Fruit fly (Drosophila melanogaster) S2 (cell line): ENCODE data around the gene Hpd.

Experiments used
- CG8478 ChIP-seq: fragments of >200 bp; optimal IDR thresholded peaks from 2 replicates; lab custom pipeline; 2018
- CTCF ChIP-seq, 2 experiments: fragments of >200 bp; optimal IDR thresholded peaks; 2 replicates each; lab custom pipeline; 2018

Hpd gene

dm6 chr3L:20427449-20427848 is 12.2 kb downstream of the Hpd start, which contains the start of gene CG5274:
Gene CG5274, minus strand, starts transcription at chr3L:20427666.
- no peak for TF ChIP-seq CTCF (optimal IDR thresholded peaks at IDR 0.05; lab: Kevin White, UChicago)

dm6 chr3L:20425888-20426287 is 13.8 kb downstream of the Hpd start, which contains the start of gene CG5282:
Gene CG5282, minus strand, starts transcription at chr3L:20426071.
- TF ChIP-seq CG8478 (lab: Kevin White, UChicago) (no peak), CTCF (optimal IDR thresholded peaks at IDR 0.05; lab: Kevin White, UChicago) (no peak)

dm6 chr3L:20413304-20413703 is 26.4 kb downstream of the Hpd start, which contains the start of gene zye:
Gene zye, plus strand, starts transcription at chr3L:20413604.
- no peak for TF ChIP-seq CG8478 (lab: Kevin White, UChicago)
- TF ChIP-seq CTCF (optimal IDR thresholded peaks at IDR 0.05; lab: Kevin White, UChicago), result no peak

dm6 chr3L:20410780-20411179 is 28.9 kb downstream of the Hpd start:
- TF ChIP-seq CG8478 (lab: Kevin White, UChicago) (no peak), CTCF (optimal IDR thresholded peaks at IDR 0.05; lab: Kevin White, UChicago) (no peak)

dm6 chr3L:20410345-20410744 is 29.3 kb downstream of the Hpd start, which contains the start of gene CG13248:
Gene CG13248, minus strand, starts transcription at chr3L:20410566.
- TF ChIP-seq CG8478 (lab: Kevin White, UChicago), result no peak
- TF ChIP-seq CTCF (optimal IDR thresholded peaks at IDR 0.05; lab: Kevin White, UChicago), result no peak

- no peak for TF ChIP-seq CTCF (optimal IDR thresholded peaks at IDR 0.05; lab: Kevin White, UChicago)
- no peak for TF ChIP-seq CG8478 (lab: Kevin White, UChicago)
Observed at dm6 chr3L:20405971-20406948, 33.4 kb downstream of the Hpd start.

- no peak for TF ChIP-seq CG8478 (lab: Kevin White, UChicago)
- TF ChIP-seq CTCF (optimal IDR thresholded peaks at IDR 0.05; lab: Kevin White, UChicago), result no peak
Observed at dm6 chr3L:20405337-20405887, 34.3 kb downstream of the Hpd start.

dm6 chr3L:20404515-20404914 is 35.2 kb downstream of the Hpd start:
- no peak for TF ChIP-seq CG8478 (lab: Kevin White, UChicago)
- no peak for TF ChIP-seq CTCF (optimal IDR thresholded peaks at IDR 0.05; lab: Kevin White, UChicago)

dm6 chr3L:20403493-20404379 is 35.9 kb downstream of the Hpd start:
- no peak for TF ChIP-seq CG8478 (lab: Kevin White, UChicago)
- TF ChIP-seq CTCF (optimal IDR thresholded peaks at IDR 0.05; lab: Kevin White, UChicago), result no peak

- TF ChIP-seq CG8478 (lab: Kevin White, UChicago), result no peak
- TF ChIP-seq CTCF (optimal IDR thresholded peaks at IDR 0.05; lab: Kevin White, UChicago), result no peak
Observed at dm6 chr3L:20402665-20403492, 36.8 kb downstream of the Hpd start.

- TF ChIP-seq CG8478 (lab: Kevin White, UChicago), result no peak
- peak in 1 of 2 experiments; percentile 3 for TF ChIP-seq CTCF (optimal IDR thresholded peaks at IDR 0.05; lab: Kevin White, UChicago)
Observed at dm6 chr3L:20401026-20401912, 38.4 kb downstream of the Hpd start, which contains the start of gene trbl. Gene trbl, minus strand, starts transcription at chr3L:20401609.

dm6 chr3L:20400515-20400914 is 39.2 kb downstream of the Hpd start:
- TF ChIP-seq CTCF (optimal IDR thresholded peaks at IDR 0.05; lab: Kevin White, UChicago) (no peak), CG8478 (lab: Kevin White, UChicago) (no peak)
